Fruit fly (Drosophila melanogaster): ENCODE results near the gene Adhr.

DNA sequence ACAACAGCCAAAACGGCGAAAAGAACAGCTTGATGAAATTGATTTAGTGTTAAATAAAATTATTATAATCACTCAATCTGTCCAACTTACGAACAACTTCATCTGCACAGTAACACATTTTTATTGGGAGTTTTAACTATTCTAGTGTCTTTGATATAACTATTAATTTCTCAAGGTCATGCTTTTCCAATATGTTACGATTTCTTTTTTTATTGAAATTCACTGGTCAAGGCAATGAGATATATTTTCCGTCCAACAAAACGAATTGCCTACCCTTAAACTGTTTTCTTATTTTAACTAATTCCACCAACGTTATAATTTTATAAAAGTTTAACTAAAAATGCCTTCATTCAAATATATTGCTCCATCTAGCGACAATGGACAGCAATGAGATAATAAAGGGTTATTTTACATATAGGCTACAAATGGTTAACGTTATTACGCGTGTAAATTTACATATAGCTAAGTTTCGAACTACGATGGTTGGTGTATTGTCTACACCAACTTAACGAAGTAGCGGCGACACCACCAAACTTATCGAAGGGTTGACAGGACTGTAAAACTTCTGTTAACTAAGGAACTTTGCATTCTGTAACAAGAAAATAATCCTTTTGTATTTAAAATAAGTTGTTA lies 26.6 kb upstream of the Adhr start:
- TF ChIP-seq psq (optimal IDR thresholded peaks at IDR 0.05) (no peak), Sin3A (optimal IDR thresholded peaks at IDR 0.05) (no peak), h (optimal IDR thresholded peaks at IDR 0.05) (no peak), Myc (optimal IDR thresholded peaks at IDR 0.05) (no peak), insv (optimal IDR thresholded peaks at IDR 0.05) (no peak)
